Fruit fly (Drosophila melanogaster): ENCODE data around the gene sdt.

sdt gene

DNA sequence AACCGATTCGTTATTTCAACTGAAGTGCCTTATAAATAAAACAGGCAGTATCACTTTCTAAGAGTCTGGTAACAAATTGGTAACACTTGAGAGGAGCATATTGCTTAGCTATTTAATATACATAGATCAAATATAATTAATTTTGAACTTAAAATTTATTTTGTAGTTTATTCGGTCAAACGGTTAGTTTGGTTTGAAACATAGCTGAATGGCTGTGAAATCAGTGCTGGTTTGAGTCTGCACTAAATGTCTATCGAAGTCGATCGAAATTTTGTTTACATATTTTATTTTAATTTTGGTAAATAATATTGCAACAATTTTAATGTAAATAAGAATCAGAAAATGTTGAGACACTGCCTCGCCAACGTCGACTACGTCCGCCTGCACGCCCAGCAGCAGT, 29.8 kb upstream of the sdt start, which contains the start of gene CG10959:
CG10959 (plus strand) TSS at position 228 of the 400 bp plus-strand sequence.
- no peak for TF ChIP-seq Myc (optimal IDR thresholded peaks at IDR 0.05)
- no peak for TF ChIP-seq insv (optimal IDR thresholded peaks at IDR 0.05)
- TF ChIP-seq h (optimal IDR thresholded peaks at IDR 0.05), result no peak
- no peak for TF ChIP-seq psq (optimal IDR thresholded peaks at IDR 0.05)

- TF ChIP-seq Sin3A (optimal IDR thresholded peaks at IDR 0.05) (no peak), Myc (optimal IDR thresholded peaks at IDR 0.05) (no peak), insv (optimal IDR thresholded peaks at IDR 0.05) (no peak), h (optimal IDR thresholded peaks at IDR 0.05) (no peak), ttk (optimal IDR thresholded peaks at IDR 0.05) (no peak), psq (optimal IDR thresholded peaks at IDR 0.05) (no peak)
Observed at dm6 chrX:8152077-8152476, 26.3 kb upstream of the sdt start, which contains the start of gene Gbeta5. Gene Gbeta5 (minus strand): TSS chrX:8152275.

dm6 chrX:8152718-8153117, 25.6 kb upstream of the sdt start, which contains the start of gene CG18262:
Gene CG18262 (plus strand): TSS chrX:8152948.
- TF ChIP-seq h (optimal IDR thresholded peaks at IDR 0.05), result no peak
- no peak for TF ChIP-seq Myc (optimal IDR thresholded peaks at IDR 0.05)
- TF ChIP-seq insv (optimal IDR thresholded peaks at IDR 0.05), result no peak

DNA sequence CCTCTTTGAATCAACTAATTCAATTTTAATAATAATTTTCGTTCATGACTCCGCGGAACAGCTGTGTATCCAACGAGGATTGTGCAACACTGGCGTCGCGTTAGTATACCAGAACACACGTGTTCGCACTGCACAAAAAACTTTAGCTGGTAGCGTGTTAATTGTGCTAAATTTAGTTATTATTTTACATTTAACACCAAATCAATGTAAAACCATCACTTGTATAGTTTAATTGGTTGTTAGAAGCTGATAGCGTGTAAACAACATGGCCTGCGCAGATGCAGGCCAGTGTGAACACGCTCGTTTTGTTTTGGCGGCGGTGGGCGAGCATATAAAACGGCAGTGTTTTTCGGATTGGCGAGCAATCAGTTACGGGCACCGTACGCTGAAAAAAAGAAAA, 21.1 kb upstream of the sdt start, which contains the start of the genes Traf6 and GIIIspla2:
Traf6 (minus strand) TSS at position 93 of the 400 bp plus-strand sequence.
GIIIspla2 (plus strand) TSS at position 335 of the 400 bp plus-strand sequence.
- TF ChIP-seq Sin3A (optimal IDR thresholded peaks at IDR 0.05) (no peak), Myc (optimal IDR thresholded peaks at IDR 0.05) (no peak), insv (optimal IDR thresholded peaks at IDR 0.05) (no peak), psq (optimal IDR thresholded peaks at IDR 0.05) (no peak), ttk (optimal IDR thresholded peaks at IDR 0.05) (no peak), h (optimal IDR thresholded peaks at IDR 0.05) (no peak)

DNA sequence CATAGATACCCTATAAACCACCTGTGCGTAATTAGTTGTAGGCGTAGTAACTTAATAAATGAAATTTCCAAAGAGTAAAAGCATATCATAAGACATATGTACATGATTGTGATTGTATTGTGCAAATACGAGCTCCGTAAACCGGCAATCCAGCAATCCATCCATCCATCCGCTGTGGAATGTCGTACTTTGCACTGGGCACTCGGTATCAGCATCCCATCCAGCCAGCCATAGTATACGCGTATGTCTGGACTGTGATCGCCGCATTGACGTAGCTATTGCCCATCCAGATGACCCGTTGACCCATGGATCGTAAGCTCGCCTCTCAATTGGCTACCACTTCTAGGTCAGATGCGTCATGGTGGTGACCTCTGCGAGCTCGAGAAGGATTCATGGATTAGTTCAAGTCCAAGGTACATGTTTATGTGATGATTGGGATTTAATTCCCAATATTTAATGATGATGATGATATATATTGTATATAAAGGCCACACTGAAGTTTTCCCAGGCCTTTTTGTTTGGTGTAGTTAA, 19.3 kb upstream of the sdt start:
- TF ChIP-seq Myc (optimal IDR thresholded peaks at IDR 0.05), result no peak
- no peak for TF ChIP-seq Sin3A (optimal IDR thresholded peaks at IDR 0.05)
- TF ChIP-seq insv (optimal IDR thresholded peaks at IDR 0.05), result no peak
- TF ChIP-seq ttk (optimal IDR thresholded peaks at IDR 0.05), result no peak
- TF ChIP-seq psq (optimal IDR thresholded peaks at IDR 0.05), result no peak
- no peak for TF ChIP-seq h (optimal IDR thresholded peaks at IDR 0.05)

DNA sequence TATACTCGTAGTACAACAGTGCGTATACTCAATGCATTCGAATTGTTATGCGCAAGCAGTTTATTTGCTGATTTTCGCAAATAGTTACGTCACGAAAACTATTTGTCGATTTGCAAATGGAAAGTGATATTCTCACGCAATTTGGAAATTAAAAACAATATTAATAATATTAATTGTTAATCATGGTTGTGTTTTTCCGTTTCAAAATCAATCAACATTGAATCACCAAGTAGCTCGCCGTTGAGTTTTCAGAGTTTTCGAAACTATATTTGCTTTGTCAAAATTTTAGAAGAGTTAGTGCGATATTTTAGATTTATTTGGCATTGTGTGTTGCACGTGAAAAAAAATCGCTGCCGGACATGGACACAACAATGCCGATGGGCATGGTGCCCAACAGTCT, 18.6 kb upstream of the sdt start, which contains the start of gene CG15337:
CG15337 (plus strand) TSS at position 301 of the 400 bp plus-strand sequence.
- TF ChIP-seq ttk (optimal IDR thresholded peaks at IDR 0.05) (no peak), Sin3A (optimal IDR thresholded peaks at IDR 0.05) (no peak)

DNA sequence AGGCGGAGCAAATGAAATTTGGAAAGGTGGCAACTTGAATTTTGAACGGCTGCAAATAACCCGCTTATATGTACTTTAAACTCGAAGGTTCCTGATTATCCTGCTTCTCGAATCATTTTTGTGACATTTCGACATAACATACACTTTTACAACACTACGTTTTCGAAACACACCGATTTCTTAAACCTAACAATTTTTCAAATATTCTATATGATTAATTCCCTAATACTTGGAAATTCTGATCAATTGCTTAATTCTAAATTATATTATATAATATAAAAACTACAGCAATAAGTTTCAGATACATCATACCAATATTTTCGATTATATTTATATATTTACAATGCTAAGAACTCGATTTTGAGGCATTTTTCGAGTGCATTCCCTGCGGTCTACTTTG, 15.7 kb upstream of the sdt start, which contains the start of gene CG10761:
CG10761 (minus strand) TSS at position 101 of the 400 bp plus-strand sequence.
- TF ChIP-seq insv (optimal IDR thresholded peaks at IDR 0.05), result no peak
- TF ChIP-seq psq (optimal IDR thresholded peaks at IDR 0.05), result no peak
- no peak for TF ChIP-seq ttk (optimal IDR thresholded peaks at IDR 0.05)
- no peak for TF ChIP-seq Myc (optimal IDR thresholded peaks at IDR 0.05)
- TF ChIP-seq Sin3A (optimal IDR thresholded peaks at IDR 0.05), result no peak
- no peak for TF ChIP-seq h (optimal IDR thresholded peaks at IDR 0.05)

DNA sequence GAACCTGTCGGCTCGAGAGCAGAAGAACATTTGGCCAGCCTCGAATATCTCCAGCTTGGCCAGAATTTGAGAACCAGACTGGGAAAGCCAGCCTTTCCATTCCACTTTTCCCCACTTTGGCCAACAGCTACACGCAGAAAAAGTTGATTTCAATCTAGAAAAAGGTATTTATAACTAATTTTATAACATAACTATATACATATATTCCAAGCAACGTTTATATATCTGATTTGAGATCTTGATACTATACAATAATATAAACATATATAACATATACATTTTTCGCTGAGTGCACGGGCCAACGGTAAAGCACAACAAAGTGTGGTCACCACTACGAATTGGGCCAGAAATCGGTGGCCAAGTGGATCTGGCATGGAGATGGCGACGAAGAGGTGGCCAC, 14.9 kb upstream of the sdt start:
- no peak for TF ChIP-seq insv (optimal IDR thresholded peaks at IDR 0.05)

DNA sequence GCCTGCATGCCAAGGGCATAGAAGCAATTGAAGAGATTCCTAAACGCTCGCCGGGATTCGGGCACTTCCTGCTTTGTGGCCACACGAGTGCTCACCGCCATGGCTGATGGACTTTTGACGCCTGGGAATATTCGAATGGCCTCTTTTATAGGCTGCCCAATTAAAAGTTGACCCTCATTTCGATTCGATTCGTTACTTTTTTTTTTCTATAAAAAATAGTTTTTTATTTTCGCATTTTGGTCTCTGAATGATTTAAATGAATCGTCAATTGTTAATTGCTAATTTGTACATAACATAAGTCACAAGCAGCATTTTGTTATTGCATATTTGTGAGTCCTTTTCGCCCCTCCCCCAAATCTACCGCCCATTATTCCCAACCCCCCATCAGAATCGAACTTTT, 12.7 kb upstream of the sdt start, which contains the start of gene Or7a:
Or7a (minus strand) TSS at position 101 of the 400 bp plus-strand sequence.
- TF ChIP-seq h (optimal IDR thresholded peaks at IDR 0.05) (no peak), ttk (optimal IDR thresholded peaks at IDR 0.05) (no peak), insv (optimal IDR thresholded peaks at IDR 0.05) (no peak), psq (optimal IDR thresholded peaks at IDR 0.05) (no peak), Myc (optimal IDR thresholded peaks at IDR 0.05) (no peak), Sin3A (optimal IDR thresholded peaks at IDR 0.05) (no peak)

DNA sequence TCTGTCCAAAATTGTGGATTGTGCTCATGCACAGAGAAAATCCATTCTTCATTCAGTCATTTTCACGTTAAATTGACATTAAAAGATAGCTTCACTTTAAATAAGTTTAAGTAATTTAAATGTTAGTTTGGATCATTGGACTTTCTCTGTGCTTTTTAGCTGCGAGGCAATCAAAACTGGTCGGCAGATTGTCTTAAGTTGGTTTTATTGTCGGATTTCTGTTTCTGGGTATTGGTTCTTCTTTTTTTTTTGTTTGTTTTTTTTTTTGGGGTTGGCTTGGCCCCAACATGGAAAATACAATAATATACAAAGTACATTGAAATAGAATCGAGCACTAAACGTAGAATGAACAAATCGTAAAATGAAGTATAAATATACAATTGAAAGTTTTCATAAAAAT, 8.2 kb upstream of the sdt start, which contains the start of gene CG2278:
CG2278 (minus strand) TSS at position 101 of the 400 bp plus-strand sequence.
- TF ChIP-seq Sin3A (optimal IDR thresholded peaks at IDR 0.05) (no peak), h (optimal IDR thresholded peaks at IDR 0.05) (no peak), Myc (optimal IDR thresholded peaks at IDR 0.05) (no peak), psq (optimal IDR thresholded peaks at IDR 0.05) (no peak), ttk (optimal IDR thresholded peaks at IDR 0.05) (no peak), insv (optimal IDR thresholded peaks at IDR 0.05) (no peak)

DNA sequence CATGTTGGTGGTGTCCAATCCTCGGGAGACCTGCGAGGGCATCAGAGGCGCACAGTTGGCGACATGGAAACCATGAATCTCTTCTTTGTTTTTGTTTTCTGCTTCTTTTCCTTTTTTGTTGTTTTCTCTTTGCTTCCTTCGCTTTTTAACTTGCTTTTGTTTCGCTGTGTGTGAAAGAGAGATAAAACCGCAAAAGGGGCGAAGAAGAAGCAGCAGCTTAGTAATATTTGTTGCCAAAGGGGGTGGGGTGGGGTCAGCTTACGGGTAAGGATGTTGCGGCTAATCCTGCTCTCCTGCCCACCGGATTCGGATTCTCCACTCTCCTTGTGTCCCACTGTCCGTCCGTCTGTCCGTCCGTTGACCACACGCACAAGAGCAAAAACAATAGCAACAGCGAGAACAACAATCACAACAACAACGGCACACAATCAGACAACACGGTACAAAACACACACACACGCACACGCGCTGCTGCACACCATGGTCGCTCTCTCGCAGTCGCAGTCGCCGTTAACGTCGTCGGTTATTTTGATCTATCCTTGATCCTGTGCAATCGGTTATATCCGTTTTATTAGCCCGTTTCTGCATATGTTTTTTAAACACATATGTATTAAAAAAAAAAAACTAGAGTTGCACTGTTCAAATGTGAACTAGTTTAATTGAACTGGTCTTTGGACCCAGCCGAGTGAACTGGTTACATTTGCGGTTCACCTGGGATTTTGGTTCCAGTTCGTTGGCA, 1.9 kb upstream of the sdt start:
- TF ChIP-seq psq (optimal IDR thresholded peaks at IDR 0.05) (no peak), insv (optimal IDR thresholded peaks at IDR 0.05) (no peak), ttk (optimal IDR thresholded peaks at IDR 0.05) (no peak), Sin3A (optimal IDR thresholded peaks at IDR 0.05) (no peak), h (optimal IDR thresholded peaks at IDR 0.05) (no peak), Myc (optimal IDR thresholded peaks at IDR 0.05) (no peak)

DNA sequence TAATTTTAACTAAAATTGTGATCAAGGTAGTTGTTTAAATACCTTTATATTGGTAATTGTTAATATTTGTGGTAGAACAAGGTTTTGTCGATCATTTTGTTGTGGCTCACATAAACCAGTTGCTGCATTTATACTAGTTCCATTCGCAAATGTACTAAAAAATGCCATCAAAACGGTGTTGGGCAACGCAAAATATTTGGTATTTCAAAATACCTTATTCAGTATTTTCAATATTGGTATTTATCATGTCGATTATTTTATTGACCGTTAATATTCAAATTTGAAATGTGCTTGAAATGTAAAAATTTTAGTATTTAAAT, 1.4 kb upstream of the sdt start, which contains the start of gene slpr:
slpr (minus strand) TSS at position 156 of the 320 bp plus-strand sequence.
- no peak for TF ChIP-seq insv (optimal IDR thresholded peaks at IDR 0.05)
- TF ChIP-seq ttk (optimal IDR thresholded peaks at IDR 0.05), result no peak
- no peak for TF ChIP-seq psq (optimal IDR thresholded peaks at IDR 0.05)
- TF ChIP-seq Myc (optimal IDR thresholded peaks at IDR 0.05), result no peak
- no peak for TF ChIP-seq h (optimal IDR thresholded peaks at IDR 0.05)
- TF ChIP-seq Sin3A (optimal IDR thresholded peaks at IDR 0.05), result no peak

- TF ChIP-seq h (optimal IDR thresholded peaks at IDR 0.05), result no peak
- TF ChIP-seq ttk (optimal IDR thresholded peaks at IDR 0.05), result no peak
- TF ChIP-seq Myc (optimal IDR thresholded peaks at IDR 0.05), result no peak
Observed at dm6 chrX:8177742-8178141, 607 bp upstream of the sdt start.
